Fruit fly (Drosophila melanogaster) whole organism, larva: ENCODE results near the gene Spn28B.

Source experiments
- noc ChIP-seq: fragments of 200-800 bp; sonication (Bioruptor generic); optimal IDR thresholded peaks from 3 replicates; lab custom pipeline; 2019; ENCODE audit warnings: missing biosample characterization, mild to moderate bottlenecking, missing genetic modification characterization, moderate library complexity

Spn28B gene

dm6 chr2L:7571667-7572502 is 9.8 kb upstream of the Spn28B start:
- no peak for TF ChIP-seq noc

DNA sequence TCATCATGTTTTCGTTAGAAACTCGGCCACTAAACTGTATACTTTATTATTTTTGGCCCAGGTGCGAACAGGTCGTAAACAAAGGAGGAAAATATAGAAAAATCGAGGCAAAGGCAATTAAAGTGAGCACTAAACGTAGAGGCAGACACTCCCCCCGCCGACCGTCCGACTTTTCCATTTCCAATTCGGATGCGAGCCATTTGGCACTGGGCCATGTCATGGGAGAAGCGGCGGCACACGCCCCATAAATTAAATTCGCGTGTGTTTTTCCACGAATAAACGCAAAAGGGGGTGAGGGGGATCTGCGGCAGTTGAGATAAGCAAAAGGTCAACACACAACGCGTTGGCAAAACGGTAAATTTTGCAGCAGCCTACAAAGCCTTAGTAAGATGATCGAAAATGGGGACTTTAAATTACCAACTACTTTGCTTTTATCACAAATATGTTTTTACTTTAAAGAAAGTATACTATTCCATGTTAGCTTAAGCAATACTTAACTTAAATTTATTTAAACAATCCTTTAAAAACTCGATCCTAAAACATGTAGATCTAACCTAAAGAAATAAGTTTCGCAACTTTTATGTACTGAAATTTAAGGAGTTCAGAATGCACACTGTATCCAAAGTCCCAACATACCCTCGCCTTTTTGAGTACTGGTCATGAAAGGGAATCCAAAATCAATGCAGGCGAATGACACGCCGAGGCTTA is 8.7 kb upstream of the Spn28B start:
- TF ChIP-seq noc = no peak

- TF ChIP-seq noc = no peak
Measured at dm6 chr2L:7573547-7573870, 8.2 kb upstream of the Spn28B start.

- TF ChIP-seq noc = no peak
Measured at dm6 chr2L:7574257-7575125, 7.2 kb upstream of the Spn28B start.

DNA sequence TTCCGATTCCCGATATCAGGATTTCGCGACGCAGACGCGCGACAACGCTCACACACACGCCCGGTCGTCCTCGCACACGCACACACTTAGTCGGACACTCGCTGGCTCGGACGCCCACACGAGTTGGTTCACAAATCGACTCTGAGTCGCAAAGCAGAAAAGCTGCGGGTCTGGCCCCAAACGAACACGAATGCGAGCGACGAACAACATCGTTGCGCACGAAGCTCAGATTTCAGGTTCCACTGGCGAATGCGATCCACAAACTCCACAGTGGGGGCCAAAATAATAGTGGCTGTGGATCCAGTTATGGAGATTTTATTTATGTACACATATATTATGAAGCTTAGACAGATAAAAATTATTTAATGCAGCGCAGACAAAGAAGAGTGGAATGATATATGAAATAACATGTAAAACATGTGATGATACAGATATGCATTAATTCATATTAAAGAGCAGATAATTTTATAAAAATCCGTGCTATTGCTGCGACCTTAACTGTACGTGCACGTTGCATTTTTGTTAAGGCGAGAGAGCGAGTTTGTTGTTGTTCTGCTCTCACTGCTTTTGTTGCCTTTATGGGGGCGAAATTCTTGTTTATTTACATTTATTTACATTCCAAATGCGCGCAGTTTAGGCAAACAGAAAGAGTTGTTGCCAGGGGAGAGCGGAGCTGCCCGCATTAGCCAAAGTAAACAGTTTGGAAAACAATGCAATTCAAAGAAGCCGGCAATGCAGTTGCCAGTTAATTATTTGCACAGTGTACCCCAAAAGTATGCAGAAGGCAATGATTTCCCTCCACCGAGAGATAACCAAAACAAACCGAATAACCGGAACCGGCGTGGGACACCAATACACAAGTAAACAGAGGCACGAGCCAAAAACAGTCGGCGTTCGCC is 5.0 kb upstream of the Spn28B start:
- no peak for TF ChIP-seq noc

DNA sequence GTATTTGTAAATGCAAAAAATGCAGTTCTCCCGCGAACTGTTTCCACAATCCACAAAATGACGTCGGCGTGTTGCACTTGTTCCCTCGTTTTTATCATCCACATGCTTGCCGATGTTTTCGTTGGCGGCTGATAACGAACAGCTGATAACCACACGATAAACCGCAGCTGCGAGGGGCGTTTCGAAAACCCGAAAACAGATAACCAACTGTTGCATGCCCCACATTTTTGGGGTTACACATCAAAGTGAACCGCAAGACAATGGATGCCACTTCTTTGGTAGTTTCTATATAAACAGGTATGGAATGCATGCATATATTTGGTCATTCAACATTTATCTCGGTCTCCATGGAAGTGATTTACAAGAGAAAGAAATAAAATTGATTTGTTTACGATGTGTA is 4.1 kb upstream of the Spn28B start:
- TF ChIP-seq noc = no peak

dm6 chr2L:7578880-7579279 is 2.8 kb upstream of the Spn28B start, which contains the start of gene RapGAP1:
Gene RapGAP1, minus strand, starts transcription at chr2L:7578980.
- no peak for TF ChIP-seq noc

- no peak for TF ChIP-seq noc
Measured at dm6 chr2L:7580676-7581253, 959 bp upstream of the Spn28B start.

DNA sequence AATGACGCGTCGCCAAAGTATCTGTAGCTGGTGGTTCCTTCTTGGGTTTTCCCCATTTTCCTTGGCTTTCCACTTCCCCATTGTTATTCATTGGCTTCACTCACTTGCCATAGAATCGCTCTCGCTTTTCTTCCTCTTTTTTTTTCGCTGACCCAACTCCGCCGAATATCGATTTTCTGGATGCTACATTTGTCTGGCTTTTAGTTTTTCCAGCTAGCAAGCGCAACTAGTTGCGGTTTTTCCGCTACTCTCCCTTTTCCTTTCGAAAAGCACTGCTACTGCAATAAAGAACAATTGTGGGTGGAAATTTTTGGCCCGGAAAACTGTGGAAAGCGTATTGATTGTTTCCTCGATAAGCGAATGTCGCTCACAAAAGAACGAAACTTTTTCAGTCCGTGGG is 5.4 kb downstream of the Spn28B start:
- TF ChIP-seq noc = no peak

- TF ChIP-seq noc = no peak
Measured at dm6 chr2L:7592858-7593257, 11.1 kb downstream of the Spn28B start.

DNA sequence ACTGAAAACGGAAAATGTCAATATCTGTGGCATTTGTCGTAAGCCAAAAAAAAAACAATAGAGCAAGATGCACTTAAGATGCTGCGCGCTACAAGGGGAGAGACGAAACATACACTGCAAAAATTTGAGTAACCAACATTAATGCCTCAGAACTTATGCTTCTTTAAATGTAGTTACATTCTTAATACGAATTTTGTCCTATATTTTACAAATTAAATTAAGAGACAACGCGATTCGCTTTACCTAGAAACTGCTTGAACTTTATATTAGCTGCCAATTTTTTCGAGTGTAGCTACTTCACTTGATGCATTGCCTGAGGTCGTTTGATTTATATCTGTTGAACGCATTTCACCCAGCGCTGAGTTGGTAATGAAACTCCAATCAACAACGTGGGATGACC is 15.1 kb downstream of the Spn28B start:
- no peak for TF ChIP-seq noc

DNA sequence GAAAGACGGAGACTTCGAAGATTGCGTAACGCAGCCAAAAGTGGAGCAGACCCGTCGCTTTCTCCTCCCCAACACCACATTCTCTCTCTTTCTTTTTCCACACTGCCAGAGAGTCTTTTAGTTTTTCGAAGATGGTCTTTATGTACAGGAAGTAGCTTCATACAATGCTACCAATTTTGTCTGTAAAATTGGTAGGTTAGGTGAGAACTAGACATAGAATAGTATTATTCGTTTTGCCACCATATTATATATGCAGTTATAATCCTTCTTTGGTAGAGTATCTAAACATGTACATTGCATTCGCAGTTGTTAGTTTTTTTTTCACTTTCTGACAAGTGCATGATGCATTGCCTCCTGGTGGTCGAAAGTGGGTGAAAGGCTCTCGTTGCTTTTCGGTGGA is 15.7 kb downstream of the Spn28B start:
- no peak for TF ChIP-seq noc

dm6 chr2L:7598260-7598659 is 16.5 kb downstream of the Spn28B start:
- TF ChIP-seq noc = no peak

DNA sequence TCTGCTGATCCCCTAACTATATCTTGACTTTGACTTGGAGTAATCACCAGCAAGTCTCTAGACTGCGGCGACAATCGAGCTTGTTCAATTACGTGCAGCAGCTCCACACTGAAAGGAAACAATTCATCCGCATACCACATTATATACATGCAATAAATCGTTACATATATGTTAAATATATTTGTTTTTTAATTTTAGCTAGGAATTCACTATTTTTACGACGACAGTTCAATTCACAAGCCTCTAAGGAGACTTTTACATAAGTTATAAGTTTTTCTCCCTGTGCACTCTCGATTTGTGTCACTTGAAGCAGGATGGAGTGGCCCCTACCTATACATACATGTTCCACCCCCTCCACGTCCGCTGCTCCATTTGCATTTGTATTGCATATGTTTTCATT is 17.0 kb downstream of the Spn28B start:
- no peak for TF ChIP-seq noc

- TF ChIP-seq noc = peak; percentile 41
Measured at dm6 chr2L:7601875-7602274, 20.2 kb downstream of the Spn28B start.

DNA sequence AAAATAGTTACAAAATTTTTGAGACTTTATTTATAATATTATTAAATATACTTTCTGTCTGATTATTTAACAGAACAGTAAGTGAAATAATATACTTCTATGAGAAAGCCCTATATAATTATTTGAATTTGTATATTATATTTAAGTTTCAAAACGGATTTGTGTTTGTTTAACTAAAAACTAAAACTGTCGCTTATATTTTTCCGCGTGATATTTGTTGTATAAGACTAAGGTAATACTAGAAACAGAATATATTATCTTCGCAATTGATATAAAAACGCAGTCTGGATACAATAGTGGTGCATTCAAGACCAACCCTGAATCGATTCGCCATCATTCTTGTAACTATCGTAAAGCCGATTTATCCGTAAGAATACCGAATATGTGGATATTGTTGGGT is 23.6 kb downstream of the Spn28B start, which contains the start of gene Cyp4d21:
Gene Cyp4d21, plus strand, starts transcription at position 301 of the 400 bp plus-strand sequence.
- TF ChIP-seq noc = no peak
